Worm (Caenorhabditis elegans) whole organism, L4 larva: ENCODE data around the gene ZK105.13.

Experiments
- D1046.2 ChIP-seq: fragments of 200-800 bp; sonication (Bioruptor generic); IDR thresholded peaks from 2 replicates; pipeline ENCODE4 v1.3.6; 2022; ENCODE audit warnings: missing genetic modification characterization, missing compliant biosample characterization
- F26F4.8 ChIP-seq: fragments of 200-800 bp; sonication (Bioruptor generic); conservative IDR thresholded peaks from 2 replicates; pipeline ENCODE4 v1.3.6; 2022; ENCODE audit warnings: missing genetic modification characterization, missing compliant biosample characterization
- F44E2.7 ChIP-seq: fragments of 200-800 bp; sonication (Bioruptor generic); IDR thresholded peaks from 2 replicates; pipeline ENCODE4 v2.1.2; 2022; ENCODE audit warnings: missing genetic modification characterization, missing compliant biosample characterization
- T20F7.1 ChIP-seq: fragments of 200-800 bp; sonication (Bioruptor generic); optimal IDR thresholded peaks from 2 replicates; lab custom pipeline; 2018; ENCODE audit warnings: mild to moderate bottlenecking, missing genetic modification characterization, missing compliant biosample characterization
- ZK546.5 ChIP-seq, 2 experiments: sonication (generic microtip); optimal IDR thresholded peaks; 2 replicates each; lab custom pipeline; 2017; ENCODE audit warnings: missing biosample characterization in 2 of 2, missing genetic modification characterization in 2 of 2
- aha-1 ChIP-seq: fragments of 150-350 bp; peaks from one replicate; lab custom pipeline; 2014; ENCODE audit warnings: missing biosample characterization, missing genetic modification characterization
- aly-2 ChIP-seq: sonication (generic microtip); optimal IDR thresholded peaks from 2 replicates; lab custom pipeline; 2018; ENCODE audit warnings: missing biosample characterization, missing genetic modification characterization
- arid-1 ChIP-seq: fragments of 200-800 bp; sonication (Bioruptor generic); conservative IDR thresholded peaks from 2 replicates; pipeline ENCODE4 v1.3.6; 2022; ENCODE audit warnings: missing genetic modification reagents, missing genetic modification characterization, missing compliant biosample characterization
- attf-4 ChIP-seq: sonication (generic microtip); optimal IDR thresholded peaks from 3 replicates; lab custom pipeline; 2017; ENCODE audit warnings: missing biosample characterization, missing genetic modification characterization
- ceh-28 ChIP-seq: fragments of 150-350 bp; optimal IDR thresholded peaks from 2 replicates; lab custom pipeline; 2014; ENCODE audit warnings: missing biosample characterization, missing genetic modification reagents, missing genetic modification characterization
- ceh-32 ChIP-seq: sonication (generic microtip); optimal IDR thresholded peaks from 2 replicates; lab custom pipeline; 2016; ENCODE audit warnings: mild to moderate bottlenecking, missing genetic modification characterization, missing compliant biosample characterization; ENCODE audit not compliant: poor library complexity
- ceh-44 ChIP-seq: fragments of 200-800 bp; sonication (Bioruptor generic); IDR thresholded peaks from 2 replicates; pipeline ENCODE4 v1.3.6; 2022; ENCODE audit warnings: missing genetic modification reagents, missing genetic modification characterization, missing compliant biosample characterization
- ceh-62 ChIP-seq: sonication (generic microtip); optimal IDR thresholded peaks from 2 replicates; lab custom pipeline; 2017; ENCODE audit warnings: missing biosample characterization, missing genetic modification characterization
- ctbp-1 ChIP-seq: fragments of 200-800 bp; sonication (Bioruptor generic); IDR thresholded peaks from 2 replicates; pipeline ENCODE4 v1.3.6; 2022; ENCODE audit warnings: missing genetic modification reagents, missing genetic modification characterization, missing compliant biosample characterization
- daf-12 ChIP-seq: fragments of 150-350 bp; optimal IDR thresholded peaks from 2 replicates; lab custom pipeline; 2014; ENCODE audit warnings: missing biosample characterization, missing genetic modification reagents, missing genetic modification characterization
- daf-16 ChIP-seq, 3 experiments: sonication (generic microtip); optimal IDR thresholded peaks; 2 replicates each; lab custom pipeline; 2016 to 2017; ENCODE audit warnings: missing genetic modification characterization in 3 of 3, missing genetic modification reagents in 3 of 3, mild to moderate bottlenecking in 2 of 3, missing compliant biosample characterization in 2 of 3, missing biosample characterization in 1 of 3, moderate library complexity in 1 of 3
- dmd-6 ChIP-seq: fragments of 200-800 bp; sonication (Bioruptor generic); IDR thresholded peaks from 2 replicates; pipeline ENCODE4 v1.3.6; 2022; ENCODE audit warnings: missing genetic modification reagents, missing genetic modification characterization, missing compliant biosample characterization
- dmd-8 ChIP-seq: fragments of 200-800 bp; sonication (Bioruptor generic); IDR thresholded peaks from 2 replicates; pipeline ENCODE4 v1.3.6; 2022; ENCODE audit warnings: missing genetic modification characterization, missing compliant biosample characterization
- dmd-9 ChIP-seq: fragments of 200-800 bp; sonication (Bioruptor generic); IDR thresholded peaks from 2 replicates; pipeline ENCODE4 v1.3.6; 2022; ENCODE audit warnings: missing genetic modification reagents, missing genetic modification characterization, missing compliant biosample characterization
- egl-27 ChIP-seq: sonication (generic microtip); optimal IDR thresholded peaks from 3 replicates; lab custom pipeline; 2017; ENCODE audit warnings: missing biosample characterization, missing genetic modification reagents, missing genetic modification characterization
- fkh-10 ChIP-seq: fragments of 150-350 bp; optimal IDR thresholded peaks from 2 replicates; lab custom pipeline; 2014; ENCODE audit warnings: missing biosample characterization, missing genetic modification reagents, missing genetic modification characterization
- fos-1 ChIP-seq: fragments of 150-350 bp; optimal IDR thresholded peaks from 2 replicates; lab custom pipeline; 2014; ENCODE audit warnings: missing biosample characterization, missing genetic modification characterization
- hif-1 ChIP-seq, 2 experiments: sonication (generic microtip); optimal IDR thresholded peaks; 2 replicates each; lab custom pipeline; 2016 to 2017; ENCODE audit warnings: missing compliant biosample characterization in 2 of 2, missing genetic modification characterization in 2 of 2, missing genetic modification reagents in 2 of 2, missing genotype in 2 of 2, mild to moderate bottlenecking in 1 of 2
- hlh-11 ChIP-seq: fragments of 200-800 bp; sonication (Bioruptor generic); optimal IDR thresholded peaks from 2 replicates; lab custom pipeline; 2018; ENCODE audit warnings: mild to moderate bottlenecking, missing genetic modification characterization, missing compliant biosample characterization
- lin-15B ChIP-seq: fragments of 150-350 bp; sonication (generic microtip); optimal IDR thresholded peaks from 3 replicates; lab custom pipeline; 2014; ENCODE audit warnings: missing biosample characterization, missing genetic modification characterization
- lin-29 ChIP-seq: fragments of 200-800 bp; sonication (Bioruptor generic); IDR thresholded peaks from 2 replicates; pipeline ENCODE4 v1.3.6; 2022; ENCODE audit warnings: missing genetic modification reagents, missing genetic modification characterization, missing compliant biosample characterization
- lin-39 ChIP-seq: fragments of 150-350 bp; optimal IDR thresholded peaks from 2 replicates; lab custom pipeline; 2014; ENCODE audit warnings: missing biosample characterization, missing genetic modification reagents, missing genetic modification characterization
- madf-9 ChIP-seq: fragments of 200-800 bp; sonication (Bioruptor generic); conservative IDR thresholded peaks from 2 replicates; pipeline ENCODE4 v1.3.6; 2022; ENCODE audit warnings: missing genetic modification reagents, missing genetic modification characterization, missing compliant biosample characterization
- mdt-29 ChIP-seq: fragments of 200-800 bp; sonication (Bioruptor generic); IDR thresholded peaks from 2 replicates; pipeline ENCODE4 v1.3.6; 2022; ENCODE audit warnings: missing genetic modification reagents, missing genetic modification characterization, missing compliant biosample characterization
- mxl-2 ChIP-seq: fragments of 200-800 bp; sonication (Bioruptor generic); conservative IDR thresholded peaks from 2 replicates; pipeline ENCODE4 v1.3.6; 2022; ENCODE audit warnings: missing genetic modification reagents, missing genetic modification characterization, missing compliant biosample characterization
- nhr-11 ChIP-seq: fragments of 150-350 bp; optimal IDR thresholded peaks from 2 replicates; lab custom pipeline; 2014; ENCODE audit warnings: missing biosample characterization, missing genetic modification characterization
- nhr-111 ChIP-seq: fragments of 200-800 bp; sonication (Bioruptor generic); optimal IDR thresholded peaks from 2 replicates; lab custom pipeline; 2018; ENCODE audit warnings: mild to moderate bottlenecking, missing genetic modification characterization, missing compliant biosample characterization
- nhr-25 ChIP-seq: sonication (generic microtip); optimal IDR thresholded peaks from 2 replicates; lab custom pipeline; 2017; ENCODE audit warnings: missing genetic modification characterization, mild to moderate bottlenecking, missing compliant biosample characterization, antibody characterized with exemption, moderate library complexity, borderline replicate concordance; ENCODE audit not compliant: insufficient read depth
- nhr-28 ChIP-seq: fragments of 150-350 bp; optimal IDR thresholded peaks from 2 replicates; lab custom pipeline; 2014; ENCODE audit warnings: missing biosample characterization, missing genetic modification characterization
- nhr-41 ChIP-seq: fragments of 200-800 bp; sonication (Bioruptor generic); IDR thresholded peaks from 2 replicates; pipeline ENCODE4 v1.3.6; 2022; ENCODE audit warnings: missing genetic modification reagents, missing genetic modification characterization, missing compliant biosample characterization
- nhr-48 ChIP-seq: sonication (generic microtip); optimal IDR thresholded peaks from 2 replicates; lab custom pipeline; 2016; ENCODE audit warnings: mild to moderate bottlenecking, missing genetic modification characterization, missing compliant biosample characterization
- nhr-6 ChIP-seq: fragments of 150-350 bp; optimal IDR thresholded peaks from 2 replicates; lab custom pipeline; 2014; ENCODE audit warnings: missing biosample characterization, missing genetic modification characterization
- pha-4 ChIP-seq, 2 experiments: fragments of 150-350 bp in 1 of 2; fragments of 200-800 bp in 1 of 2; sonication (Bioruptor generic) in 1 of 2; IDR thresholded peaks in 1 of 2; optimal IDR thresholded peaks in 1 of 2; 2 replicates each; pipeline versions ENCODE4 v1.3.6 to Lab custom; 2014 to 2022; ENCODE audit warnings: missing genetic modification characterization in 2 of 2, missing genetic modification reagents in 2 of 2, missing biosample characterization in 1 of 2, missing compliant biosample characterization in 1 of 2
- php-3 ChIP-seq: fragments of 200-800 bp; sonication (Bioruptor generic); IDR thresholded peaks from 2 replicates; pipeline ENCODE4 v1.3.6; 2022; ENCODE audit warnings: missing genetic modification reagents, missing genetic modification characterization, missing compliant biosample characterization
- rbr-2 ChIP-seq: sonication (generic microtip); optimal IDR thresholded peaks from 2 replicates; lab custom pipeline; 2016; ENCODE audit warnings: missing genotype, missing genetic modification characterization, missing compliant biosample characterization
- saeg-2 ChIP-seq: fragments of 200-800 bp; sonication (Bioruptor generic); IDR thresholded peaks from 2 replicates; pipeline ENCODE4 v1.3.6; 2022; ENCODE audit warnings: missing genetic modification reagents, missing genetic modification characterization, missing compliant biosample characterization
- skn-1 ChIP-seq: fragments of 150-350 bp; optimal IDR thresholded peaks from 2 replicates; lab custom pipeline; 2014; ENCODE audit warnings: missing biosample characterization, missing genetic modification characterization
- snpc-4 ChIP-seq: fragments of 150-350 bp; optimal IDR thresholded peaks from 2 replicates; lab custom pipeline; 2014; ENCODE audit warnings: missing biosample characterization, missing genetic modification characterization
- spr-3 ChIP-seq: fragments of 200-800 bp; sonication (Bioruptor generic); optimal IDR thresholded peaks from 2 replicates; lab custom pipeline; 2018; ENCODE audit warnings: mild to moderate bottlenecking, missing genetic modification characterization, missing compliant biosample characterization
- tag-97 ChIP-seq: fragments of 200-800 bp; sonication (Bioruptor generic); IDR thresholded peaks from 2 replicates; pipeline ENCODE4 v1.3.6; 2022; ENCODE audit warnings: missing genetic modification characterization, missing compliant biosample characterization
- vab-7 ChIP-seq: fragments of 200-800 bp; sonication (Bioruptor generic); IDR thresholded peaks from 2 replicates; pipeline ENCODE4 v1.3.6; 2022; ENCODE audit warnings: missing genetic modification reagents, missing genetic modification characterization, missing compliant biosample characterization
- zfp-2 ChIP-seq: sonication (generic microtip); optimal IDR thresholded peaks from 2 replicates; lab custom pipeline; 2016; ENCODE audit warnings: mild to moderate bottlenecking, missing genetic modification characterization, missing compliant biosample characterization
- zfp-3 ChIP-seq: fragments of 200-800 bp; sonication (Bioruptor generic); conservative IDR thresholded peaks from 2 replicates; pipeline ENCODE4 v1.3.6; 2022; ENCODE audit warnings: missing genetic modification reagents, missing genetic modification characterization, missing compliant biosample characterization
- zip-11 ChIP-seq: fragments of 200-800 bp; sonication (Bioruptor generic); IDR thresholded peaks from 2 replicates; pipeline ENCODE4 v1.3.6; 2022; ENCODE audit warnings: missing genetic modification characterization, missing compliant biosample characterization
- zip-2 ChIP-seq: fragments of 150-350 bp; optimal IDR thresholded peaks from 2 replicates; lab custom pipeline; 2014; ENCODE audit warnings: missing biosample characterization, missing genetic modification characterization
- ztf-7 ChIP-seq: fragments of 150-350 bp; optimal IDR thresholded peaks from 2 replicates; lab custom pipeline; 2014; ENCODE audit warnings: missing biosample characterization, missing genetic modification characterization

Gene ZK105.13

DNA sequence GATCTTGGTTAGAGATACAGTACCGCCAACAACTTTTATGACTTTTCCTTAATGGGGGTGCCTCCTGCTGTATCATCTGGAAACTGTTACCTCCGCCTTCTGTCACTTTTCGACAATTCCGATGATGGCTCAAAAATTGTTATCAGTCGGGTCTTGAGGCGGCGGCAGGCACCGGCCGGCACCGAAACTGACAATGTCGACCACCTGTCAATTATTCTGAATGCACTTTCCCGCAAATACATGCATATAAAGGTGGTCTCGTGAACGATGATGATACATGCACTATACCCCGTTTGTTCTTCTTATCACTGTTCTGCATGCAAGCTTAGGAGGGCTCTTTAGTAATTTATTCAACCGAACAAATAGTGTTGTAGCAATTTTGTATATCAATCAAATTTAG, 31.1 kb upstream of the ZK105.13 start (continued):
- TF ChIP-seq lin-29 (GFP tag; lab: Robert Waterston, UW) (no peak), zfp-3 (no peak), aly-2 (tag; lab: Kevin White, UChicago) (no peak), ztf-7 (tag; lab: Kevin White, UChicago) (no peak), hlh-11 (tag; lab: Kevin White, UChicago) (peak; percentile 97), nhr-111 (no peak), tag-97 (no peak), saeg-2 (peak; percentile 80; the same call in 1 of the 2 replicates), fkh-10 (GFP tag; lab: Kevin White, UChicago) (no peak), mxl-2 (GFP tag; lab: Robert Waterston, UW) (0 out of 2 replicates have a peak, but pooled peaks have one; percentile 28), daf-12 (tag; lab: Kevin White, UChicago) (no peak), dmd-8 (GFP tag; lab: Robert Waterston, UW) (no peak), arid-1 (GFP tag; lab: Robert Waterston, UW) (no peak), ctbp-1 (no peak), dmd-9 (GFP tag; lab: Robert Waterston, UW) (no peak), php-3 (GFP tag; lab: Robert Waterston, UW) (peak; percentile 93), egl-27 (tag; lab: Kevin White, UChicago) (no peak), spr-3 (GFP tag; lab: Kevin White, UChicago) (no peak), zfp-2 (tag; lab: Kevin White, UChicago) (no peak), nhr-28 (tag; lab: Kevin White, UChicago) (peak; percentile 75), ceh-32 (tag; lab: Kevin White, UChicago) (no peak), dmd-6 (GFP tag; lab: Robert Waterston, UW) (peak; percentile 99), zip-11 (no peak), fos-1 (tag; lab: Kevin White, UChicago) (no peak), nhr-48 (tag; lab: Kevin White, UChicago) (peak; percentile 88), ceh-28 (tag; lab: Kevin White, UChicago) (no peak), skn-1 (no peak), T20F7.1 (GFP tag; lab: Kevin White, UChicago) (peak; percentile 37), ZK546.5 (tag; optimal IDR thresholded peaks at IDR 0.05; lab: Kevin White, UChicago) (no peak), nhr-11 (tag; lab: Kevin White, UChicago) (no peak), nhr-41 (GFP tag; lab: Robert Waterston, UW) (peak; percentile 54; the same call in 1 of the 2 replicates), zip-2 (tag; lab: Kevin White, UChicago) (no peak), lin-39 (tag; lab: Kevin White, UChicago) (no peak), aha-1 (peak; percentile 50), snpc-4 (tag; lab: Kevin White, UChicago) (no peak), D1046.2 (GFP tag; lab: Robert Waterston, UW) (no peak), madf-9 (GFP tag; lab: Robert Waterston, UW) (no peak), F26F4.8 (no peak), rbr-2 (no peak), ceh-62 (tag; lab: Kevin White, UChicago) (no peak), pha-4 (GFP tag; IDR thresholded peaks at IDR 0.05; lab: Robert Waterston, UW) (peak; percentile 83), pha-4 (tag; optimal IDR thresholded peaks at IDR 0.05; lab: Kevin White, UChicago) (no peak), F44E2.7 (GFP tag; lab: Robert Waterston, UW) (no peak), hif-1 (tag; optimal IDR thresholded peaks at IDR 0.05; lab: Kevin White, UChicago) (peak in 1 of 2 experiments; percentile 12), daf-16 (GFP tag; optimal IDR thresholded peaks at IDR 0.05; lab: Kevin White, UChicago) (peak in 1 of 2 experiments; percentile 69), daf-16 (tag; optimal IDR thresholded peaks at IDR 0.05; lab: Kevin White, UChicago) (peak; percentile 89), nhr-6 (tag; lab: Kevin White, UChicago) (no peak), attf-4 (no peak), vab-7 (no peak), lin-15B (tag; lab: Kevin White, UChicago) (no peak), ceh-44 (GFP tag; lab: Robert Waterston, UW) (no peak), nhr-25 (tag; lab: Kevin White, UChicago) (no peak), mdt-29 (peak; percentile 63; the same call in 1 of the 2 replicates)
